Fruit fly (Drosophila melanogaster) Kc167 (cell line): ENCODE results near the gene melt.

ENCODE experiments used
- Sin3A ChIP-seq: fragments of >200 bp; optimal IDR thresholded peaks from 2 replicates; lab custom pipeline; 2018; ENCODE audit warnings: missing external identifiers
- h ChIP-seq: fragments of >200 bp; optimal IDR thresholded peaks from 3 replicates; lab custom pipeline; 2018; ENCODE audit warnings: missing external identifiers
- insv ChIP-seq: fragments of >200 bp; optimal IDR thresholded peaks from 3 replicates; lab custom pipeline; 2018; ENCODE audit warnings: missing external identifiers
- psq ChIP-seq: fragments of >200 bp; optimal IDR thresholded peaks from 2 replicates; lab custom pipeline; 2017; ENCODE audit warnings: missing external identifiers
- ttk ChIP-seq: sonication (Bioruptor generic); optimal IDR thresholded peaks from 2 replicates; lab custom pipeline; 2017; ENCODE audit warnings: missing external identifiers

DNA sequence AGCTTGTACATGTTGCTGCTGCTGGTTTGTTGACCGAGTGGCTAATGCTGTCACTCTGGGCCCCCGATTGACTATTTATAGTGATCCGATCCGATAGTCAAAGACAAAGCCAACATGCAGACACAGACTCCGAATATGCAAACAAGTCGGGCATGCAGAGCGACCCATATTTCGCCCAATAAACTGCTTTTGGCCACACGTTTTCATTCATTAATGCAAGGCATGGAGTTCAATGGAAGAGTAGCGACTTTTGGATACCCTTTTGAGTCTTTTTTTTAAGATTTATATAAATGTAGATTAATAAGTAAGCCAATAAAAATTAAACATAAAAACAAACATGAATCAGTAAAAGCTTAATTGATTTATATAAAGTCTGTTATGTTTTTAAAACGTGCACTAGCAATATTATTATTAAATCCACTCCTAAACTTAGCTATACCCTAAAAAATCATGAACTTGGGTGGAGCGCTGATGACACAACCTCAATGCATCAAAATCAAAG, 47.7 kb upstream of the melt start, which contains the start of gene Cpr65Ea:
- TF ChIP-seq h (lab: Kevin White, UChicago): no peak
- TF ChIP-seq ttk (lab: Kevin White, UChicago): no peak
- TF ChIP-seq insv (lab: Kevin White, UChicago): no peak
- TF ChIP-seq psq: no peak
- no peak for TF ChIP-seq Sin3A (lab: Kevin White, UChicago)
